Worm (Caenorhabditis elegans): ENCODE data around the gene C14A4.9.

ce11 chrII:10555484-10556075 is 43.6 kb upstream of the C14A4.9 start:
- TF ChIP-seq nhr-11 (tag; optimal IDR thresholded peaks at IDR 0.05) (no peak), fkh-10 (GFP tag; optimal IDR thresholded peaks at IDR 0.05) (no peak), nfya-1 (tag; optimal IDR thresholded peaks at IDR 0.05) (peak; percentile 4), ceh-30 (tag; optimal IDR thresholded peaks at IDR 0.05) (no peak), pha-4 (tag; optimal IDR thresholded peaks at IDR 0.05) (no peak), ceh-14 (tag; optimal IDR thresholded peaks at IDR 0.05) (no peak), pag-3 (tag; optimal IDR thresholded peaks at IDR 0.05; ENCODE audit: borderline replicate concordance) (no peak), npax-4 (tag; optimal IDR thresholded peaks at IDR 0.05) (no peak)

Measured in whole organism, late embryonic.